Worm (Caenorhabditis elegans): ENCODE data around the gene asg-2.

DNA sequence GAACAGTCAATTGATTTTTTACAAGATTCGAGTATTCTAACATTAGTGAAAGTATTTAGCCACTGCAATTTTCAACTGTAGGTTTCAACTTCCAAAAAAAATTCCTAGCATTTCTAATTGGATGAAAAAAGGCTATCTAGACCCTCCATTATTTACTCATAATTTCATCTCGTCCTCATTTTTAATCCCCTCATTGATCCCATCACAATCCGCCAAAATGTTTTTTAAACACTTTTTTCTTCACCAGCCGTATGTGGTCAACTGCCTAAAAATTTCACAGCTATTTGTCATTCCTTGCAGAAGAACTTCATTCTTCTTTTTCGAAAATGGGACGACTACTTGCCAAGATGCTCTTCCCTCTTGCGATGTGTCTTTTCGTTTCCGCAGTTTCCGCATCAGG lies 12.3 kb downstream of the asg-2 start, which contains the start of gene rig-3:
- TF ChIP-seq him-1 (tag; optimal IDR thresholded peaks at IDR 0.05) (no peak), W03F9.2 (tag; optimal IDR thresholded peaks at IDR 0.05) (no peak)

Data from whole organism, L4/young adult.